Worm (Caenorhabditis elegans): Measurements from ENCODE around the gene T05A8.2.

The T05A8.2 gene

ce11 chrII:2710919-2711318 is at the start of gene T05A8.2:
TSS of gene T05A8.2 (minus strand) at chrII:2711019.
- no peak for TF ChIP-seq unc-62 (GFP tag; optimal IDR thresholded peaks at IDR 0.05)

ce11 chrII:2758476-2758875 is 47.7 kb upstream of the T05A8.2 start, which contains the start of gene fbxb-107:
TSS of gene fbxb-107 (plus strand) at chrII:2758772.
- no peak for TF ChIP-seq unc-62 (GFP tag; optimal IDR thresholded peaks at IDR 0.05)

- TF ChIP-seq unc-62 (GFP tag; optimal IDR thresholded peaks at IDR 0.05): no peak
Observed at ce11 chrII:2757954-2758353, 47.1 kb upstream of the T05A8.2 start, which contains the start of gene F29A7.8. TSS of gene F29A7.8 (minus strand) at chrII:2758054.

ce11 chrII:2756351-2756750 is 45.5 kb upstream of the T05A8.2 start:
- no peak for TF ChIP-seq unc-62 (GFP tag; optimal IDR thresholded peaks at IDR 0.05)

ce11 chrII:2754595-2754994 is 43.8 kb upstream of the T05A8.2 start:
- no peak for TF ChIP-seq unc-62 (GFP tag; optimal IDR thresholded peaks at IDR 0.05)

- TF ChIP-seq unc-62 (GFP tag; optimal IDR thresholded peaks at IDR 0.05): no peak
Observed at ce11 chrII:2752999-2753398, 42.2 kb upstream of the T05A8.2 start, which contains the start of gene F29A7.3. TSS of gene F29A7.3 (plus strand) at chrII:2753299.

- no peak for TF ChIP-seq unc-62 (GFP tag; optimal IDR thresholded peaks at IDR 0.05)
Observed at ce11 chrII:2752536-2752935, 41.7 kb upstream of the T05A8.2 start, which contains the start of gene F29A7.6. TSS of gene F29A7.6 (minus strand) at chrII:2752611.

- no peak for TF ChIP-seq unc-62 (GFP tag; optimal IDR thresholded peaks at IDR 0.05)
Observed at ce11 chrII:2751278-2751677, 40.5 kb upstream of the T05A8.2 start.

ce11 chrII:2749595-2750048 is 38.8 kb upstream of the T05A8.2 start, which contains the start of gene F29A7.4:
TSS of gene F29A7.4 (plus strand) at chrII:2749998.
- TF ChIP-seq unc-62 (GFP tag; optimal IDR thresholded peaks at IDR 0.05): no peak

- no peak for TF ChIP-seq unc-62 (GFP tag; optimal IDR thresholded peaks at IDR 0.05)
Observed at ce11 chrII:2747956-2748621, 37.3 kb upstream of the T05A8.2 start.

- no peak for TF ChIP-seq unc-62 (GFP tag; optimal IDR thresholded peaks at IDR 0.05)
Observed at ce11 chrII:2742251-2742650, 31.4 kb upstream of the T05A8.2 start, which contains the start of gene T05A8.7. TSS of gene T05A8.7 (minus strand) at chrII:2742351.

- TF ChIP-seq unc-62 (GFP tag; optimal IDR thresholded peaks at IDR 0.05): no peak
Observed at ce11 chrII:2741405-2741804, 30.6 kb upstream of the T05A8.2 start.

ce11 chrII:2739619-2740018 is 28.8 kb upstream of the T05A8.2 start, which contains the start of gene T05A8.6:
TSS of gene T05A8.6 (minus strand) at chrII:2739719.
- no peak for TF ChIP-seq unc-62 (GFP tag; optimal IDR thresholded peaks at IDR 0.05)

- TF ChIP-seq unc-62 (GFP tag; optimal IDR thresholded peaks at IDR 0.05): no peak
Observed at ce11 chrII:2736938-2737337, 26.1 kb upstream of the T05A8.2 start.

- no peak for TF ChIP-seq unc-62 (GFP tag; optimal IDR thresholded peaks at IDR 0.05)
Observed at ce11 chrII:2736156-2736728, 25.4 kb upstream of the T05A8.2 start, which contains the start of gene T05A8.8. TSS of gene T05A8.8 (plus strand) at chrII:2736678.

- no peak for TF ChIP-seq unc-62 (GFP tag; optimal IDR thresholded peaks at IDR 0.05)
Observed at ce11 chrII:2735644-2736043, 24.8 kb upstream of the T05A8.2 start.

- no peak for TF ChIP-seq unc-62 (GFP tag; optimal IDR thresholded peaks at IDR 0.05)
Observed at ce11 chrII:2735192-2735591, 24.4 kb upstream of the T05A8.2 start, which contains the start of gene wdr-31. TSS of gene wdr-31 (minus strand) at chrII:2735292.
